Fruit fly (Drosophila melanogaster): ENCODE results near the gene CG31278.

DNA sequence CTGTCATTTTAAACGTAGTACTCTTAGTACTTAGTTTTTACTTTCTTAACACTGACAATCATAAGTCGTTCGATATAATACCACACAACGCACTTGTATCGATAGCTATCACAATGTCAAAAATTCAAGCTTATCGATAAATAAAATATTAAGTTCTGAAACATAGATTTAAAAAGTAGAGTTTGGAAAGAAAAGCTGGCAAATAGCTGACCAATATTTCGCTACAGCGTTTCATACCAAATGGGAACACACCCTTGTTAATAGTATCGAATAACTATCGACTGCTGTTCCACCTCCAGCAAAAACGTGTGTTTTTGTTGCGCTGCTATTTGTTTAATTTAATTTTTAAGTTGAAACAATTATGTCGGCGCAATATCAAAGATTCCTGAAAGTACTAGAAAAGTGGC is 11.8 kb downstream of the CG31278 start, which contains the start of the genes pug, CG14683 and CG46459:
- TF ChIP-seq Myc (optimal IDR thresholded peaks at IDR 0.05) (no peak), ttk (optimal IDR thresholded peaks at IDR 0.05) (no peak)

Measured in Kc167 (cell line).